Worm (Caenorhabditis elegans) whole organism, mixed stage, embryonic: ENCODE measurements around the gene daf-12.

ENCODE experiments used
- bed-3 ChIP-seq: fragments of 200-800 bp; sonication (Bioruptor generic); optimal IDR thresholded peaks from 3 replicates; lab custom pipeline; 2018; ENCODE audit warnings: mild to moderate bottlenecking, missing genetic modification characterization, moderate library complexity, missing compliant biosample characterization
- ces-1 ChIP-seq: fragments of 150-350 bp; optimal IDR thresholded peaks from 2 replicates; lab custom pipeline; 2014; ENCODE audit warnings: missing biosample characterization, missing genetic modification reagents, missing genetic modification characterization
- drap-1 ChIP-seq: fragments of 200-800 bp; sonication (Bioruptor generic); optimal IDR thresholded peaks from 3 replicates; lab custom pipeline; 2018; ENCODE audit warnings: mild to moderate bottlenecking, missing genetic modification characterization, missing compliant biosample characterization
- elt-1 ChIP-seq: sonication (generic microtip); optimal IDR thresholded peaks from 2 replicates; lab custom pipeline; 2017; ENCODE audit warnings: missing genetic modification characterization, mild to moderate bottlenecking, missing compliant biosample characterization, antibody characterized with exemption, moderate library complexity, borderline replicate concordance; ENCODE audit not compliant: insufficient read depth
- nhr-12 ChIP-seq: fragments of 150-350 bp; optimal IDR thresholded peaks from 2 replicates; lab custom pipeline; 2014; ENCODE audit warnings: missing biosample characterization, missing genetic modification characterization
- nhr-237 ChIP-seq: fragments of 150-350 bp; optimal IDR thresholded peaks from 2 replicates; lab custom pipeline; 2014; ENCODE audit warnings: missing biosample characterization, missing genetic modification characterization
- nhr-76 ChIP-seq: sonication (generic microtip); optimal IDR thresholded peaks from 2 replicates; lab custom pipeline; 2017; ENCODE audit warnings: missing biosample characterization, missing genetic modification characterization
- pha-4 ChIP-seq: fragments of 150-350 bp; optimal IDR thresholded peaks from 2 replicates; lab custom pipeline; 2018; ENCODE audit warnings: missing biosample characterization, missing genetic modification reagents, missing genetic modification characterization
- sem-2 ChIP-seq: fragments of 200-800 bp; sonication (Bioruptor generic); optimal IDR thresholded peaks from 2 replicates; lab custom pipeline; 2018; ENCODE audit warnings: mild to moderate bottlenecking, missing genetic modification characterization, missing compliant biosample characterization
- snpc-4 ChIP-seq: fragments of 150-350 bp; optimal IDR thresholded peaks from 2 replicates; lab custom pipeline; 2014; ENCODE audit warnings: missing biosample characterization, missing genetic modification characterization
- unc-62 ChIP-seq: fragments of 150-350 bp; optimal IDR thresholded peaks from 2 replicates; lab custom pipeline; 2014; ENCODE audit warnings: missing biosample characterization, missing genetic modification reagents, missing genetic modification characterization
- zip-8 ChIP-seq: fragments of 150-350 bp; optimal IDR thresholded peaks from 2 replicates; lab custom pipeline; 2014; ENCODE audit warnings: missing biosample characterization, missing genetic modification characterization

- TF ChIP-seq sem-2 (GFP tag; lab: Kevin White, UChicago) (no peak), nhr-76 (tag; lab: Kevin White, UChicago) (no peak), zip-8 (no peak), pha-4 (tag; lab: Kevin White, UChicago) (no peak), elt-1 (no peak), unc-62 (no peak), drap-1 (GFP tag; lab: Kevin White, UChicago) (no peak), nhr-237 (tag; lab: Kevin White, UChicago) (no peak), nhr-12 (tag; lab: Kevin White, UChicago) (no peak), snpc-4 (no peak), bed-3 (GFP tag; lab: Kevin White, UChicago) (no peak), ces-1 (GFP tag; lab: Kevin White, UChicago) (no peak)
Measured at ce11 chrX:10593234-10593633, 42.5 kb upstream of the daf-12 start, which contains the start of gene sdn-1.
